Fruit fly (Drosophila melanogaster): ENCODE measurements around the gene lcs.

- TF ChIP-seq lola (GFP tag; optimal IDR thresholded peaks at IDR 0.05) (no peak), tai (GFP tag; optimal IDR thresholded peaks at IDR 0.05) (no peak), br (GFP tag; optimal IDR thresholded peaks at IDR 0.05) (no peak), rgr (GFP tag; optimal IDR thresholded peaks at IDR 0.05) (no peak), psq (GFP tag; optimal IDR thresholded peaks at IDR 0.05) (no peak), Abd-B (GFP tag; optimal IDR thresholded peaks at IDR 0.05) (no peak)
These were observed 43.6 kb upstream of the lcs start for dm6 chrX:21440687-21441086.
